Worm (Caenorhabditis elegans) whole organism, late embryonic: ENCODE measurements around the gene szy-20.

ENCODE experiments used
- C38D4.7 ChIP-seq: fragments of 200-800 bp; sonication (Bioruptor generic); optimal IDR thresholded peaks from 2 replicates; lab custom pipeline; 2018; ENCODE audit warnings: mild to moderate bottlenecking, missing genetic modification characterization, moderate library complexity, missing compliant biosample characterization
- K02D7.2 ChIP-seq: sonication (generic microtip); optimal IDR thresholded peaks from 2 replicates; lab custom pipeline; 2017; ENCODE audit warnings: mild to moderate bottlenecking, missing genetic modification characterization, missing compliant biosample characterization
- ceh-18 ChIP-seq: sonication (generic microtip); optimal IDR thresholded peaks from 2 replicates; lab custom pipeline; 2016; ENCODE audit warnings: missing genetic modification characterization, missing compliant biosample characterization
- ceh-19 ChIP-seq: fragments of 200-800 bp; sonication (Bioruptor generic); optimal IDR thresholded peaks from 2 replicates; lab custom pipeline; 2018; ENCODE audit warnings: mild to moderate bottlenecking, missing genetic modification characterization, missing compliant biosample characterization
- ceh-2 ChIP-seq: sonication (generic microtip); optimal IDR thresholded peaks from 2 replicates; lab custom pipeline; 2016; ENCODE audit warnings: missing genotype, missing genetic modification characterization, missing compliant biosample characterization
- ceh-22 ChIP-seq: sonication (generic microtip); optimal IDR thresholded peaks from 2 replicates; lab custom pipeline; 2017; ENCODE audit warnings: missing biosample characterization, missing genetic modification characterization
- ceh-30 ChIP-seq: fragments of 150-350 bp; optimal IDR thresholded peaks from 2 replicates; lab custom pipeline; 2014; ENCODE audit warnings: missing biosample characterization, missing genetic modification characterization
- ceh-31 ChIP-seq: sonication (generic microtip); optimal IDR thresholded peaks from 2 replicates; lab custom pipeline; 2016; ENCODE audit warnings: missing genetic modification characterization, missing compliant biosample characterization
- ceh-48 ChIP-seq: sonication (generic microtip); optimal IDR thresholded peaks from 2 replicates; lab custom pipeline; 2016; ENCODE audit warnings: missing genetic modification characterization, inconsistent platforms, missing compliant biosample characterization
- che-1 ChIP-seq: sonication (generic microtip); optimal IDR thresholded peaks from 2 replicates; lab custom pipeline; 2016; ENCODE audit warnings: mild to moderate bottlenecking, missing genetic modification characterization, missing compliant biosample characterization
- dmd-4 ChIP-seq: sonication (generic microtip); optimal IDR thresholded peaks from 2 replicates; lab custom pipeline; 2016; ENCODE audit warnings: borderline replicate concordance, missing genetic modification characterization, missing compliant biosample characterization
- dve-1 ChIP-seq: sonication (generic microtip); optimal IDR thresholded peaks from 2 replicates; lab custom pipeline; 2017; ENCODE audit warnings: antibody characterized with exemption, mild to moderate bottlenecking, missing genetic modification characterization, missing compliant biosample characterization
- elt-2 ChIP-seq: sonication (generic microtip); optimal IDR thresholded peaks from 2 replicates; lab custom pipeline; 2016; ENCODE audit warnings: missing genetic modification reagents, missing genetic modification characterization, missing compliant biosample characterization
- ets-4 ChIP-seq: sonication (generic microtip); optimal IDR thresholded peaks from 2 replicates; lab custom pipeline; 2016; ENCODE audit warnings: missing genetic modification characterization, missing compliant biosample characterization
- fkh-10 ChIP-seq: fragments of 150-350 bp; optimal IDR thresholded peaks from 2 replicates; lab custom pipeline; 2014; ENCODE audit warnings: missing biosample characterization, missing genetic modification reagents, missing genetic modification characterization
- hlh-6 ChIP-seq: sonication (generic microtip); optimal IDR thresholded peaks from 2 replicates; lab custom pipeline; 2016; ENCODE audit warnings: missing genotype, missing genetic modification characterization, missing compliant biosample characterization
- madf-2 ChIP-seq: sonication (generic microtip); optimal IDR thresholded peaks from 2 replicates; lab custom pipeline; 2017; ENCODE audit warnings: missing genetic modification characterization, missing compliant biosample characterization
- nhr-11 ChIP-seq: fragments of 150-350 bp; optimal IDR thresholded peaks from 2 replicates; lab custom pipeline; 2014; ENCODE audit warnings: missing biosample characterization, missing genetic modification characterization
- npax-4 ChIP-seq: sonication (generic microtip); optimal IDR thresholded peaks from 2 replicates; lab custom pipeline; 2016; ENCODE audit warnings: missing genetic modification characterization, missing compliant biosample characterization
- pax-1 ChIP-seq: fragments of 150-350 bp; optimal IDR thresholded peaks from 2 replicates; lab custom pipeline; 2014; ENCODE audit warnings: missing biosample characterization, missing genetic modification characterization
- ref-2 ChIP-seq: sonication (generic microtip); optimal IDR thresholded peaks from 2 replicates; lab custom pipeline; 2016; ENCODE audit warnings: missing genetic modification characterization, missing compliant biosample characterization
- ttx-3 ChIP-seq: sonication (generic microtip); optimal IDR thresholded peaks from 2 replicates; lab custom pipeline; 2016; ENCODE audit warnings: missing genetic modification reagents, missing genetic modification characterization, missing compliant biosample characterization
- unc-3 ChIP-seq, 2 experiments: fragments of 200-800 bp in 1 of 2; sonication (Bioruptor generic) in 1 of 2; sonication (generic microtip) in 1 of 2; conservative IDR thresholded peaks in 1 of 2; optimal IDR thresholded peaks in 1 of 2; 2 replicates each; pipeline versions ENCODE4 v1.3.6 to Lab custom; 2016 to 2022; ENCODE audit warnings: missing compliant biosample characterization in 2 of 2, missing genetic modification characterization in 2 of 2, missing genetic modification reagents in 1 of 2
- unc-55 ChIP-seq: sonication (generic microtip); optimal IDR thresholded peaks from 2 replicates; lab custom pipeline; 2017; ENCODE audit warnings: missing biosample characterization, missing genetic modification reagents, missing genetic modification characterization

The szy-20 gene

DNA sequence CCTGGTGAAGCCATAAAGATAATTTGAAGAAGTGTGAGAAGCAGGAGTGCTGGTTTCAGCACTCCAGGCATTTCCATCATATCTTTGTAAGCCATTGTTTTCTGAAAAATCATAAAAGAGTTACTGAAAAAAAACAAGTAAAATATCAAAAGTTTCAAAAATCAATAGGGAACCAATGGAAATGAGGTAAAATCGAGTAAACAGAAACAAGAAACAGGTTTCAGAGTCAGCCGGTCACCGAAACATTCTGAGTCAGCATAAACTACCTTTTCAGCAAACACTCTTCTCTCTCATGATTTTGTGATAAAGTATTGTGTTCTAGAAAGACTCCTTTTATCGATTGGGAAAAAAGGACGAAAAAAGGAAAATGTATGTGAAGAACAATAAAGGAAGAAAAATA, 20.3 kb upstream of the szy-20 start, which contains the start of gene C18E9.9:
C18E9.9 (minus strand) TSS at position 101 of the 400 bp plus-strand sequence.
- TF ChIP-seq K02D7.2 (tag; lab: Kevin White, UChicago) (no peak), ceh-19 (GFP tag; lab: Kevin White, UChicago) (no peak), hlh-6 (no peak), ceh-22 (tag; lab: Kevin White, UChicago) (no peak), C38D4.7 (GFP tag; lab: Kevin White, UChicago) (no peak), unc-3 (GFP tag; conservative IDR thresholded peaks at IDR 0.05; lab: Robert Waterston, UW) (no peak), unc-3 (tag; optimal IDR thresholded peaks at IDR 0.05; lab: Kevin White, UChicago) (no peak)

DNA sequence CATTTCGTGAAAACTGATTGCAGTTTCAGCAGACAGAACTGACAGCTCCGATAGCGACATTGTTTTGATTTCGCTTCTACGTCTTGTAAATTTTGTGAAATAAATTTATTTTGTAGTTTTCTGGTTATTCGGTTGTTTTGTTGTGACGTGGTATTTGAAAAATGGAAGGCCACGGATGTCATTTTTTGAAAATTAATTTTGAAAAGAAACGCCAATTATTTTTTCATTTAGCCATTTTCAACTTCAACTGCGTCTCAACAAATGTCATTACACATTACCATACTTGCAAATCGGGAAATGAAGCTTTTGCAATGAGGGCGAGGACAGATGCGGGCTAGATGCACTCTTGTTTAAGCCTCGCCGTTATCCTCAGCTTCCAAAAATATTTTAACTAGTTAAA, 18.8 kb upstream of the szy-20 start, which contains the start of gene C18E9.8:
C18E9.8 (minus strand) TSS at position 101 of the 400 bp plus-strand sequence.
- TF ChIP-seq ceh-2 (tag; lab: Kevin White, UChicago): no peak
- no peak for TF ChIP-seq ceh-30
- TF ChIP-seq, all 69 proteins: peak for 0

- no peak for TF ChIP-seq C38D4.7 (GFP tag; lab: Kevin White, UChicago)
- TF ChIP-seq ceh-48: no peak
- no peak for TF ChIP-seq ceh-2 (tag; lab: Kevin White, UChicago)
- no peak for TF ChIP-seq dmd-4 (tag; lab: Kevin White, UChicago)
- TF ChIP-seq pax-1 (tag; lab: Kevin White, UChicago): no peak
- TF ChIP-seq madf-2 (tag; lab: Kevin White, UChicago): no peak
- no peak for TF ChIP-seq npax-4
- no peak for TF ChIP-seq ceh-31
- no peak for TF ChIP-seq unc-55 (GFP tag; lab: Kevin White, UChicago)
- TF ChIP-seq fkh-10 (GFP tag; lab: Kevin White, UChicago): no peak
Measured at ce11 chrII:8982683-8983082, 13.6 kb upstream of the szy-20 start, which contains the start of gene C18E9.7. Gene C18E9.7 (minus strand): TSS chrII:8982783.

ce11 chrII:8973516-8974043, 4.4 kb upstream of the szy-20 start, which contains the start of gene tomm-40:
Gene tomm-40 (minus strand): TSS chrII:8973566.
- TF ChIP-seq elt-2 (tag; lab: Kevin White, UChicago) (peak; percentile 5), fkh-10 (GFP tag; lab: Kevin White, UChicago) (no peak)

- TF ChIP-seq unc-3 (GFP tag; conservative IDR thresholded peaks at IDR 0.05; lab: Robert Waterston, UW) (no peak), unc-3 (tag; optimal IDR thresholded peaks at IDR 0.05; lab: Kevin White, UChicago) (no peak), ttx-3 (tag; lab: Kevin White, UChicago) (peak; percentile 14), ets-4 (no peak)
Measured at ce11 chrII:8964835-8965234, 4.3 kb downstream of the szy-20 start, which contains the start of the genes ndub-3 and C18E9.2. Gene ndub-3 (minus strand): TSS chrII:8964890. Gene C18E9.2 (plus strand): TSS chrII:8965006.

DNA sequence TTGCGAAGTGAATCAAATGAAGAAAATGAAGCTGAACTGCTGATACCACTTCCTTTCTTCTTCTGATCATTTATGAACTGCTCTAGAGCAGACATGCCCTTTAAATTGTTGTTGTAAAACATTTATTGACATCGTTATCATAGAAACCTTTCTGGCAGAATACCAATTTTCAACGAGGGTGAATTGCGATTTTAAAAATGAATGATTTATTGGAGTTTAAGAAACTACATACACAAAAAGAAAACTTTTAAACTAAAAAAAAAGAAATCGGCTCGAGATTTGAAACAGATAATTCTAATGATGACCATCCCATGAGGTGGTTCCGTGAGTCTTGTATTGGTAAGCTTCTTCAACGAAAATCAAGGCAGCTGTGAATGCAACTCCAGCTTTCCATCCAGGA, 5.1 kb downstream of the szy-20 start, which contains the start of gene sftd-3:
sftd-3 (minus strand) TSS at position 101 of the 400 bp plus-strand sequence.
- TF ChIP-seq nhr-11 (tag; lab: Kevin White, UChicago) (no peak), ref-2 (tag; lab: Kevin White, UChicago) (no peak)

DNA sequence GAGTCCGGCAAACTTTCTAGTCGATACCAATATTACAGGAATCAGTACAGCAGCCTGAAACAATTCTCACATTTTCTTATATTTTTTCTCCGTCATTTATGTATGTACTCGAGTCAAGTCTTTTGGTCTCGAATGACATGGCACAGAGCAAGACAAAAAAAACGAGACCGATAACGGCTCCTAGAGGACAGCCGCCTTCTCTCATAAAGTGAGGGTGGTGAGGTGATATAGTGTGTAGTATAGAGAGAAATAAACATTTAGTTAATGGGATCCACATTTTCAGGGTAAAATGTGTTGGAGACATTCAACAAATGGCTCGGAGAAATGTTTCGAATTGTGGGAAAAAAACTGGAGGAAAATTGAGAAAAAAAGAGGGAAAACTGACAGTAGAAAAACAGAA, 6.9 kb downstream of the szy-20 start:
- TF ChIP-seq ets-4 (no peak), ceh-18 (tag; lab: Kevin White, UChicago) (peak; percentile 42)

DNA sequence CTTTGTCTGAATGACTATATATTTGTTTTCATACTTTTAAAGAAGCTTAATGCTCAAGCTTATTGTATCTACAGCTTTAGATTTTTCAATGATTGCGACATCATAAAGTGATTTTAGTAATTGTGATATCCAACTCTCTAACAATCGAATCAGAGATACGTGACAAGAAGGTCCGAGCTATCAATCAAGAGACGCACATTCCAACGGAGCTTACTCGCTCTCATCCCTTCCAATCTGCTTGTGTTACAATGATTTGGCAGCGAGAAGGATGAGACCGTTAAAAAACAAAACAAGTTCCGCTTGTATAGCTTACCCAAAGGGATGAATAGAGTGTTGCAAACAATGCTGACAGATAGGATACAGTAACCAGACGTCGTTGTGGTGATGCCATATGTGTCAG, 7.7 kb downstream of the szy-20 start:
- TF ChIP-seq unc-55 (GFP tag; lab: Kevin White, UChicago): peak; percentile 70
- no peak for TF ChIP-seq dve-1 (tag; lab: Kevin White, UChicago)
- no peak for TF ChIP-seq pax-1 (tag; lab: Kevin White, UChicago)
- no peak for TF ChIP-seq che-1
- no peak for TF ChIP-seq ceh-19 (GFP tag; lab: Kevin White, UChicago)
